Fruit fly (Drosophila melanogaster): ENCODE data around the gene Wdr24.
A peak's percentile ranks its signal among the peaks of the same experiment; 100 is the strongest.

The Wdr24 gene

DNA sequence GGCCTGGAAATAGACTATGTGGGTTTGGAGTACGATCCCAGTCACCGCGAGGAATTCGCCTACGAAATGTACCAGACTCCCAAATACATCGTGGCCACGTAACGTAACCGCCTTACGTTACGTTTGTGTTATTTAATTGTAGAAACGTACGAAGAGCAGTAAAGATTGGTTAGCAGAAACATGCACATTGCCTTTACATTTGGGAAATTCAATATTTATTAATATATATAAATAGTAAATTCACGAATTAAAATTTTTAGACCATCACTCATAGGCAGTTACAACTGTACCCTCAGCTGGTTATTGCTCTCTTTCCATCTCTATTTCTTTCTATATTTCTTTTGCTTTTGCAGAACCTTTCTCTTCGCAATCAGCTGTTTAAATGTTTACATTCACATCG, 7.0 kb downstream of the Wdr24 start, which contains the start of gene Gnpnat (continued):
- peak; percentile 38 for TF ChIP-seq Hand (GFP tag; optimal IDR thresholded peaks at IDR 0.05)
- TF ChIP-seq Trl (optimal IDR thresholded peaks at IDR 0.05): no peak
- no peak for TF ChIP-seq Trl (GFP tag; optimal IDR thresholded peaks at IDR 0.05)
- peak; percentile 73 for TF ChIP-seq CG17359 (tag; optimal IDR thresholded peaks at IDR 0.05)
- TF ChIP-seq odd (GFP tag; optimal IDR thresholded peaks at IDR 0.05): peak; percentile 39
- no peak for TF ChIP-seq twi (tag; optimal IDR thresholded peaks at IDR 0.05)
- no peak for TF ChIP-seq NC2β (GFP tag; optimal IDR thresholded peaks at IDR 0.05)
- TF ChIP-seq CG10267 (tag; optimal IDR thresholded peaks at IDR 0.05): peak; percentile 46
- TF ChIP-seq Side (GFP tag; optimal IDR thresholded peaks at IDR 0.05): no peak
- TF ChIP-seq Hmr (GFP tag; optimal IDR thresholded peaks at IDR 0.05): peak; percentile 74
- peak; percentile 62 for TF ChIP-seq CG15269 (tag; optimal IDR thresholded peaks at IDR 0.05)
- TF ChIP-seq CG6689 (GFP tag; IDR thresholded peaks at IDR 0.05): no peak
- peak in 1 of 2 experiments; percentile 55 for TF ChIP-seq dpn (GFP tag; optimal IDR thresholded peaks at IDR 0.05)
- no peak for TF ChIP-seq CG11696 (GFP tag; IDR thresholded peaks at IDR 0.05)
- no peak for TF ChIP-seq CG17912 (GFP tag; optimal IDR thresholded peaks at IDR 0.05)
- TF ChIP-seq aop (GFP tag; IDR thresholded peaks at IDR 0.05): no peak
- TF ChIP-seq Dfd (GFP tag; optimal IDR thresholded peaks at IDR 0.05): no peak
- no peak for TF ChIP-seq Stat92E (GFP tag; optimal IDR thresholded peaks at IDR 0.05)
- peak; percentile 17 to 32 for TF ChIP-seq Pdp1 (GFP tag; optimal IDR thresholded peaks at IDR 0.05)
- peak; percentile 73 for TF ChIP-seq Meics (GFP tag; optimal IDR thresholded peaks at IDR 0.05)
- TF ChIP-seq dmrt99B (tag; optimal IDR thresholded peaks at IDR 0.05): peak; percentile 63
- no peak for TF ChIP-seq fd102C (GFP tag; optimal IDR thresholded peaks at IDR 0.05)
- no peak for TF ChIP-seq TFAM (GFP tag; optimal IDR thresholded peaks at IDR 0.05)
- no peak for TF ChIP-seq tx (GFP tag; optimal IDR thresholded peaks at IDR 0.05)
- TF ChIP-seq schlank (tag; optimal IDR thresholded peaks at IDR 0.05): no peak
- no peak for TF ChIP-seq CG3838 (GFP tag; optimal IDR thresholded peaks at IDR 0.05)
- peak; percentile 32 for TF ChIP-seq CG1602 (GFP tag; optimal IDR thresholded peaks at IDR 0.05)
- no peak for TF ChIP-seq CG18011 (GFP tag; optimal IDR thresholded peaks at IDR 0.05)
- peak; percentile 57 for TF ChIP-seq ind (GFP tag; optimal IDR thresholded peaks at IDR 0.05)
- TF ChIP-seq fd3F (GFP tag; optimal IDR thresholded peaks at IDR 0.05): peak; percentile 38
- TF ChIP-seq CG8388 (GFP tag; optimal IDR thresholded peaks at IDR 0.05): peak; percentile 59
- TF ChIP-seq CG6813 (GFP tag; optimal IDR thresholded peaks at IDR 0.05): peak; percentile 61
- TF ChIP-seq Doc3 (GFP tag; IDR thresholded peaks at IDR 0.05; ENCODE audit: partially characterized antibody): no peak
- TF ChIP-seq Hr3 (GFP tag; optimal IDR thresholded peaks at IDR 0.05): peak; percentile 6
- TF ChIP-seq Blimp-1 (GFP tag; optimal IDR thresholded peaks at IDR 0.05): peak; percentile 58
- no peak for TF ChIP-seq ranshi (GFP tag; IDR thresholded peaks at IDR 0.05)
- no peak for TF ChIP-seq mam (GFP tag; optimal IDR thresholded peaks at IDR 0.05)
- TF ChIP-seq esg (GFP tag; conservative IDR thresholded peaks at IDR 0.05): no peak
- TF ChIP-seq CG6683 (GFP tag; optimal IDR thresholded peaks at IDR 0.05): peak; percentile 15
- peak; percentile 63 for TF ChIP-seq Sox102F (GFP tag; optimal IDR thresholded peaks at IDR 0.05)
- TF ChIP-seq CG18599 (GFP tag; optimal IDR thresholded peaks at IDR 0.05): peak; percentile 81
- no peak for TF ChIP-seq CG10543 (GFP tag; optimal IDR thresholded peaks at IDR 0.05)
- TF ChIP-seq repo (GFP tag; optimal IDR thresholded peaks at IDR 0.05): no peak
- no peak for TF ChIP-seq sqz (GFP tag; optimal IDR thresholded peaks at IDR 0.05)
- peak; percentile 55 for TF ChIP-seq CG3281 (GFP tag; optimal IDR thresholded peaks at IDR 0.05)
- no peak for TF ChIP-seq kay (GFP tag; optimal IDR thresholded peaks at IDR 0.05)
- peak; percentile 99 for TF ChIP-seq CG9437 (GFP tag; optimal IDR thresholded peaks at IDR 0.05)
- no peak for TF ChIP-seq CG5953 (GFP tag; IDR thresholded peaks at IDR 0.05)
- no peak for TF ChIP-seq Usf (GFP tag; optimal IDR thresholded peaks at IDR 0.05)
- TF ChIP-seq psq (GFP tag; optimal IDR thresholded peaks at IDR 0.05): peak; percentile 43
- no peak for TF ChIP-seq NFAT (GFP tag; IDR thresholded peaks at IDR 0.05)
